Worm (Caenorhabditis elegans) whole organism, L1 larva: ENCODE results near the gene F28B12.1.

Experiments used
- C04F5.9 ChIP-seq: sonication (generic microtip); optimal IDR thresholded peaks from 2 replicates; lab custom pipeline; 2016; ENCODE audit warnings: missing genetic modification characterization, missing compliant biosample characterization
- C16A3.4 ChIP-seq: fragments of 150-350 bp; optimal IDR thresholded peaks from 2 replicates; lab custom pipeline; 2014; ENCODE audit warnings: missing biosample characterization, missing genetic modification characterization
- C34B4.2 ChIP-seq: sonication (generic microtip); optimal IDR thresholded peaks from 2 replicates; lab custom pipeline; 2017; ENCODE audit warnings: mild to moderate bottlenecking, missing genetic modification characterization, missing compliant biosample characterization
- blmp-1 ChIP-seq: fragments of 150-350 bp; optimal IDR thresholded peaks from 2 replicates; lab custom pipeline; 2014; ENCODE audit warnings: missing biosample characterization, missing genetic modification characterization
- ceh-63 ChIP-seq: fragments of 200-800 bp; sonication (Bioruptor generic); optimal IDR thresholded peaks from 2 replicates; lab custom pipeline; 2018; ENCODE audit warnings: mild to moderate bottlenecking, missing genetic modification characterization, missing compliant biosample characterization
- ceh-8 ChIP-seq: fragments of 200-800 bp; sonication (Bioruptor generic); optimal IDR thresholded peaks from 2 replicates; lab custom pipeline; 2018; ENCODE audit warnings: mild to moderate bottlenecking, missing genetic modification characterization, moderate library complexity, missing compliant biosample characterization
- ceh-82 ChIP-seq, 3 experiments: fragments of 150-350 bp in 1 of 3; sonication (generic microtip) in 2 of 3; optimal IDR thresholded peaks; 2 replicates each; lab custom pipeline; 2014 to 2017; ENCODE audit warnings: missing biosample characterization in 3 of 3, missing genetic modification characterization in 3 of 3
- ceh-88 ChIP-seq: fragments of 200-800 bp; sonication (Bioruptor generic); IDR thresholded peaks from 2 replicates; pipeline ENCODE4 v1.3.6; 2022; ENCODE audit warnings: missing genetic modification characterization, missing compliant biosample characterization
- ceh-90 ChIP-seq: sonication (generic microtip); optimal IDR thresholded peaks from 2 replicates; lab custom pipeline; 2016; ENCODE audit warnings: missing genetic modification characterization, missing compliant biosample characterization
- ces-1 ChIP-seq: fragments of 150-350 bp; optimal IDR thresholded peaks from 2 replicates; lab custom pipeline; 2014; ENCODE audit warnings: missing biosample characterization, missing genetic modification reagents, missing genetic modification characterization
- dpl-1 ChIP-seq, 3 experiments: fragments of 150-350 bp in 2 of 3; sonication (generic microtip) in 1 of 3; optimal IDR thresholded peaks; 2 replicates each; lab custom pipeline; 2014 to 2017; ENCODE audit warnings: missing biosample characterization in 3 of 3, missing genetic modification characterization in 3 of 3, missing genetic modification reagents in 3 of 3
- dsc-1 ChIP-seq: sonication (generic microtip); optimal IDR thresholded peaks from 2 replicates; lab custom pipeline; 2016; ENCODE audit warnings: mild to moderate bottlenecking, missing genetic modification characterization, missing compliant biosample characterization
- egl-27 ChIP-seq, 2 experiments: fragments of 150-350 bp in 1 of 2; sonication (generic microtip); optimal IDR thresholded peaks; 3 replicates each; lab custom pipeline; 2017 to 2018; ENCODE audit warnings: missing biosample characterization in 2 of 2, missing genetic modification characterization in 2 of 2, missing genetic modification reagents in 2 of 2
- elt-2 ChIP-seq: sonication (generic microtip); optimal IDR thresholded peaks from 2 replicates; lab custom pipeline; 2016; ENCODE audit warnings: missing genetic modification characterization, mild to moderate bottlenecking, inconsistent platforms, missing compliant biosample characterization, missing genetic modification reagents
- elt-3 ChIP-seq, 6 experiments: fragments of 150-350 bp in 1 of 6; sonication (generic microtip); optimal IDR thresholded peaks; 2 replicates each; lab custom pipeline; 2017 to 2018; ENCODE audit warnings: missing biosample characterization in 6 of 6, missing genetic modification characterization in 6 of 6, inconsistent platforms in 1 of 6
- ets-5 ChIP-seq: fragments of 200-800 bp; sonication (Bioruptor generic); IDR thresholded peaks from 2 replicates; pipeline ENCODE4 v1.3.6; 2022; ENCODE audit warnings: missing genetic modification characterization, missing compliant biosample characterization
- fkh-8 ChIP-seq: sonication (generic microtip); optimal IDR thresholded peaks from 2 replicates; lab custom pipeline; 2016; ENCODE audit warnings: mild to moderate bottlenecking, missing genetic modification characterization, missing compliant biosample characterization
- grh-1 ChIP-seq: fragments of 200-800 bp; sonication (Bioruptor generic); IDR thresholded peaks from 2 replicates; pipeline ENCODE4 v1.3.6; 2022; ENCODE audit warnings: missing genetic modification reagents, missing genetic modification characterization, missing compliant biosample characterization
- hlh-4 ChIP-seq: sonication (generic microtip); optimal IDR thresholded peaks from 2 replicates; lab custom pipeline; 2016; ENCODE audit warnings: mild to moderate bottlenecking, missing genetic modification characterization, missing compliant biosample characterization
- hpl-2 ChIP-seq: fragments of 150-350 bp; optimal IDR thresholded peaks from 2 replicates; lab custom pipeline; 2014; ENCODE audit warnings: missing biosample characterization, missing genetic modification reagents, missing genetic modification characterization
- jun-1 ChIP-seq: fragments of 150-350 bp; optimal IDR thresholded peaks from 2 replicates; lab custom pipeline; 2014; ENCODE audit warnings: missing biosample characterization, missing genetic modification reagents, missing genetic modification characterization
- lin-14 ChIP-seq: fragments of 200-800 bp; sonication (Bioruptor generic); optimal IDR thresholded peaks from 2 replicates; lab custom pipeline; 2018; ENCODE audit warnings: mild to moderate bottlenecking, missing genetic modification characterization, moderate library complexity, missing compliant biosample characterization
- lin-35 ChIP-seq, 2 experiments: fragments of 150-350 bp; optimal IDR thresholded peaks; 2 replicates each; lab custom pipeline; 2014; ENCODE audit warnings: missing biosample characterization in 2 of 2, missing genetic modification characterization in 2 of 2, missing genetic modification reagents in 2 of 2
- lin-39 ChIP-seq: fragments of 150-350 bp; optimal IDR thresholded peaks from 2 replicates; lab custom pipeline; 2014; ENCODE audit warnings: missing biosample characterization, missing genetic modification reagents, missing genetic modification characterization
- lir-3 ChIP-seq: sonication (generic microtip); optimal IDR thresholded peaks from 2 replicates; lab custom pipeline; 2016; ENCODE audit warnings: mild to moderate bottlenecking, missing genetic modification characterization, moderate library complexity, missing compliant biosample characterization; ENCODE audit not compliant: poor library complexity
- lsy-2 ChIP-seq, 2 experiments: fragments of 150-350 bp; optimal IDR thresholded peaks; 2 replicates each; lab custom pipeline; 2014; ENCODE audit warnings: missing biosample characterization in 2 of 2, missing genetic modification characterization in 2 of 2
- mdl-1 ChIP-seq, 2 experiments: fragments of 150-350 bp; optimal IDR thresholded peaks; 2 replicates each; lab custom pipeline; 2014 to 2017; ENCODE audit warnings: missing biosample characterization in 2 of 2, missing genetic modification characterization in 2 of 2, inconsistent platforms in 1 of 2
- mep-1 ChIP-seq: fragments of 150-350 bp; optimal IDR thresholded peaks from 2 replicates; lab custom pipeline; 2014; ENCODE audit warnings: missing biosample characterization, missing genetic modification characterization
- nhr-11 ChIP-seq: fragments of 150-350 bp; optimal IDR thresholded peaks from 2 replicates; lab custom pipeline; 2014; ENCODE audit warnings: missing biosample characterization, missing genetic modification characterization
- nhr-19 ChIP-seq: fragments of 200-800 bp; sonication (Bioruptor generic); conservative IDR thresholded peaks from 2 replicates; pipeline ENCODE4 v1.3.6; 2022; ENCODE audit warnings: missing genetic modification characterization, missing compliant biosample characterization
- nhr-20 ChIP-seq: sonication (generic microtip); optimal IDR thresholded peaks from 2 replicates; lab custom pipeline; 2016; ENCODE audit warnings: mild to moderate bottlenecking, missing genetic modification characterization, missing compliant biosample characterization
- nhr-71 ChIP-seq: sonication (generic microtip); optimal IDR thresholded peaks from 2 replicates; lab custom pipeline; 2016; ENCODE audit warnings: mild to moderate bottlenecking, missing genetic modification characterization, moderate library complexity, missing compliant biosample characterization
- nhr-85 ChIP-seq: sonication (generic microtip); peaks from one replicate; lab custom pipeline; 2016; ENCODE audit warnings: missing genetic modification characterization, inconsistent platforms, missing compliant biosample characterization
- nhr-90 ChIP-seq: sonication (generic microtip); optimal IDR thresholded peaks from 2 replicates; lab custom pipeline; 2016; ENCODE audit warnings: mild to moderate bottlenecking, missing genetic modification characterization, missing compliant biosample characterization; ENCODE audit not compliant: poor library complexity
- pqm-1 ChIP-seq: sonication (generic microtip); optimal IDR thresholded peaks from 3 replicates; lab custom pipeline; 2017; ENCODE audit warnings: missing biosample characterization, missing genetic modification characterization
- rnt-1 ChIP-seq: sonication (generic microtip); optimal IDR thresholded peaks from 2 replicates; lab custom pipeline; 2016; ENCODE audit warnings: mild to moderate bottlenecking, missing genetic modification characterization, moderate library complexity, missing compliant biosample characterization
- snpc-4 ChIP-seq: fragments of 150-350 bp; optimal IDR thresholded peaks from 2 replicates; lab custom pipeline; 2014; ENCODE audit warnings: missing biosample characterization, missing genetic modification characterization
- snu-23 ChIP-seq: sonication (generic microtip); optimal IDR thresholded peaks from 2 replicates; lab custom pipeline; 2016; ENCODE audit warnings: missing genetic modification characterization, missing compliant biosample characterization
- sptf-1 ChIP-seq: fragments of 150-350 bp; optimal IDR thresholded peaks from 2 replicates; lab custom pipeline; 2014; ENCODE audit warnings: missing biosample characterization, missing genetic modification characterization
- tbx-2 ChIP-seq: sonication (generic microtip); optimal IDR thresholded peaks from 2 replicates; lab custom pipeline; 2016; ENCODE audit warnings: missing genetic modification characterization, missing compliant biosample characterization
- tlp-1 ChIP-seq: fragments of 150-350 bp; optimal IDR thresholded peaks from 2 replicates; lab custom pipeline; 2014; ENCODE audit warnings: missing biosample characterization, missing genetic modification characterization
- unc-130 ChIP-seq: fragments of 150-350 bp; optimal IDR thresholded peaks from 2 replicates; lab custom pipeline; 2017; ENCODE audit warnings: missing biosample characterization, missing genetic modification characterization, inconsistent platforms
- unc-86 ChIP-seq: sonication (generic microtip); optimal IDR thresholded peaks from 2 replicates; lab custom pipeline; 2016; ENCODE audit warnings: missing genetic modification characterization, missing compliant biosample characterization
- unc-98 ChIP-seq: fragments of 200-800 bp; sonication (Bioruptor generic); IDR thresholded peaks from 2 replicates; pipeline ENCODE4 v1.3.6; 2022; ENCODE audit warnings: missing genetic modification characterization, missing compliant biosample characterization
- vab-15 ChIP-seq: sonication (generic microtip); optimal IDR thresholded peaks from 2 replicates; lab custom pipeline; 2017; ENCODE audit warnings: missing genotype, mild to moderate bottlenecking, missing genetic modification characterization, missing compliant biosample characterization
- ztf-4 ChIP-seq: fragments of 150-350 bp; optimal IDR thresholded peaks from 2 replicates; lab custom pipeline; 2014; ENCODE audit warnings: missing biosample characterization, missing genetic modification characterization

The F28B12.1 gene

DNA sequence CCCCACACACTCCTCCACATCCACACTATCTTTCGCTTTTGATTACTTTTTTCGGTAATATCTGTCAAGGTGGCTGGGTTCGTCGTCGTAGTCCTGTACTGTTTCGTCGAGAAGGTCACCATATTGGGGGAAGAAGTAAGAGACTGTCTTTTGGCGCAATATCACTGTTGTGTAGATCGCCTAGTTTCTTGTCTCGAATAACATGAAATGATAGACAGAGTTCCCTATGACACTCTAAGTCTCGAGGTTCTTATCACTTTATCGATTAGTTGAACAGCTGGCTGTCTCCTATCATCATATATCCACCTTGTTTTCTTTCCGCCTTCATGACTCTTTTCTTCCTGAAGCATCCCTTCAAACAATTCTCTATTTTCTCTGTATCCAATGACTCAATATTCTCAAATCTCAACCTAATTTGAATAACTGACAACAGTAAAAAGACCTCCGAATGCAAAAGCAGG is 8.7 kb upstream of the F28B12.1 start:
- TF ChIP-seq elt-3 (tag; optimal IDR thresholded peaks at IDR 0.05; lab: Kevin White, UChicago) (peak in 2 of 6 experiments; percentile 42 to 82), nhr-11 (tag; lab: Kevin White, UChicago) (peak; percentile 7), hlh-4 (no peak), unc-130 (tag; lab: Kevin White, UChicago) (peak; percentile 55), mdl-1 (tag; optimal IDR thresholded peaks at IDR 0.05; lab: Kevin White, UChicago) (peak in 1 of 2 experiments; percentile 14), jun-1 (tag; lab: Kevin White, UChicago) (no peak), ceh-63 (GFP tag; lab: Kevin White, UChicago) (no peak), dpl-1 (GFP tag; optimal IDR thresholded peaks at IDR 0.05; lab: Kevin White, UChicago) (no peak), nhr-19 (GFP tag; lab: Robert Waterston, UW) (peak; percentile 37; the same call in 1 of the 2 replicates), grh-1 (GFP tag; lab: Robert Waterston, UW) (0 out of 2 replicates have a peak, but pooled peaks have one; percentile 17), fkh-8 (no peak), nhr-20 (peak; percentile 31), elt-2 (tag; lab: Kevin White, UChicago) (no peak), mep-1 (no peak), egl-27 (tag; optimal IDR thresholded peaks at IDR 0.05; lab: Kevin White, UChicago) (no peak), blmp-1 (tag; lab: Kevin White, UChicago) (peak; percentile 62), lsy-2 (tag; optimal IDR thresholded peaks at IDR 0.05; lab: Kevin White, UChicago) (peak; percentile 21 to 33), vab-15 (tag; lab: Kevin White, UChicago) (no peak), ets-5 (no peak), C34B4.2 (tag; lab: Kevin White, UChicago) (no peak), nhr-90 (tag; lab: Kevin White, UChicago) (peak; percentile 26), hpl-2 (GFP tag; lab: Kevin White, UChicago) (no peak), ceh-8 (GFP tag; lab: Kevin White, UChicago) (no peak), lin-35 (GFP tag; optimal IDR thresholded peaks at IDR 0.05; lab: Kevin White, UChicago) (peak in 1 of 2 experiments; percentile 2), ceh-90 (tag; lab: Kevin White, UChicago) (no peak), C04F5.9 (tag; lab: Kevin White, UChicago) (no peak), dsc-1 (no peak), lir-3 (tag; lab: Kevin White, UChicago) (no peak), nhr-71 (tag; lab: Kevin White, UChicago) (peak; percentile 41), ceh-88 (GFP tag; lab: Robert Waterston, UW) (no peak), sptf-1 (tag; lab: Kevin White, UChicago) (no peak), rnt-1 (tag; lab: Kevin White, UChicago) (peak; percentile 56), pqm-1 (tag; lab: Kevin White, UChicago) (no peak), C16A3.4 (tag; lab: Kevin White, UChicago) (peak; percentile 8), lin-39 (tag; lab: Kevin White, UChicago) (no peak), ceh-82 (tag; optimal IDR thresholded peaks at IDR 0.05; lab: Kevin White, UChicago) (no peak), ces-1 (no peak), snu-23 (GFP tag; lab: Kevin White, UChicago) (peak; percentile 42), unc-98 (no peak), tbx-2 (tag; lab: Kevin White, UChicago) (peak; percentile 16), tlp-1 (tag; lab: Kevin White, UChicago) (no peak), snpc-4 (tag; lab: Kevin White, UChicago) (no peak), unc-86 (tag; lab: Kevin White, UChicago) (no peak), lin-14 (GFP tag; lab: Kevin White, UChicago) (peak; percentile 65), nhr-85 (tag; lab: Kevin White, UChicago) (peak; percentile 76), ztf-4 (tag; lab: Kevin White, UChicago) (no peak)
